Worm (Caenorhabditis elegans) whole organism, L4/young adult: ENCODE measurements around the gene elt-3.

Source experiments
- dao-5 ChIP-seq: sonication (generic microtip); optimal IDR thresholded peaks from 2 replicates; lab custom pipeline; 2016; ENCODE audit warnings: missing genotype, missing genetic modification characterization, moderate library complexity, missing compliant biosample characterization
- him-1 ChIP-seq: sonication (generic microtip); optimal IDR thresholded peaks from 2 replicates; lab custom pipeline; 2016; ENCODE audit warnings: missing genotype, missing genetic modification reagents, missing genetic modification characterization, missing compliant biosample characterization

ce11 chrX:13886195-13886594 lies 48.5 kb upstream of the elt-3 start:
- no peak for TF ChIP-seq him-1
- no peak for TF ChIP-seq dao-5 (tag; lab: Kevin White, UChicago)
